Fruit fly (Drosophila melanogaster): ENCODE data around the gene CG31869.
A peak's percentile ranks its signal among the peaks of the same experiment; 100 is the strongest.

CG31869 gene

dm6 chr2L:10751879-10752620 lies 48.9 kb downstream of the CG31869 start (continued):
- TF ChIP-seq CG6254 (GFP tag; optimal IDR thresholded peaks at IDR 0.05) (peak; percentile 89), ap (GFP tag; IDR thresholded peaks at IDR 0.05) (peak; percentile 52; the same call in 1 of the 2 replicates), CrebB (tag; optimal IDR thresholded peaks at IDR 0.05) (peak; percentile 87), Ets65A (GFP tag) (peak; percentile 91), wek (GFP tag; optimal IDR thresholded peaks at IDR 0.05) (peak; percentile 92), HLH3B (GFP tag; IDR thresholded peaks at IDR 0.05) (peak; percentile 81), Mrtf (GFP tag; IDR thresholded peaks at IDR 0.05) (peak; percentile 79), jigr1 (GFP tag; IDR thresholded peaks at IDR 0.05) (no peak), MBD-R2 (GFP tag; IDR thresholded peaks at IDR 0.05) (peak; percentile 23; the same call in 1 of the 2 replicates), cato (GFP tag; optimal IDR thresholded peaks at IDR 0.05; ENCODE audit: borderline replicate concordance) (peak; percentile 83), Gsc (GFP tag; IDR thresholded peaks at IDR 0.05) (no peak), ewg (GFP tag; optimal IDR thresholded peaks at IDR 0.05) (peak; percentile 84), CG1792 (GFP tag; optimal IDR thresholded peaks at IDR 0.05) (peak; percentile 97), CG3847 (GFP tag; IDR thresholded peaks at IDR 0.05) (peak; percentile 42), zen2 (GFP tag; IDR thresholded peaks at IDR 0.05; ENCODE audit: partially characterized antibody) (no peak), CG11696 (GFP tag; IDR thresholded peaks at IDR 0.05) (peak; percentile 84), B-H2 (GFP tag; optimal IDR thresholded peaks at IDR 0.05) (peak; percentile 3), bab2 (GFP tag; optimal IDR thresholded peaks at IDR 0.05) (peak; percentile 98), CG7271 (tag; optimal IDR thresholded peaks at IDR 0.05) (peak; percentile 88), CG9609 (GFP tag; optimal IDR thresholded peaks at IDR 0.05) (peak; percentile 80), sim (GFP tag; IDR thresholded peaks at IDR 0.05) (peak; percentile 82), CG17568 (GFP tag; optimal IDR thresholded peaks at IDR 0.05) (peak; percentile 87), CG11247 (GFP tag; IDR thresholded peaks at IDR 0.05) (peak; percentile 83), ci (GFP tag; IDR thresholded peaks at IDR 0.05) (peak; percentile 93), twi (tag; optimal IDR thresholded peaks at IDR 0.05) (peak; percentile 95), CG9727 (GFP tag; optimal IDR thresholded peaks at IDR 0.05) (peak; percentile 96), Hmx (GFP tag; optimal IDR thresholded peaks at IDR 0.05) (no peak), Dfd (GFP tag; optimal IDR thresholded peaks at IDR 0.05) (no peak), Nf-YB (GFP tag; optimal IDR thresholded peaks at IDR 0.05) (peak; percentile 69), MESR4 (GFP tag; optimal IDR thresholded peaks at IDR 0.05) (peak; percentile 37), CG13775 (GFP tag; optimal IDR thresholded peaks at IDR 0.05) (peak; percentile 74), chm (GFP tag; IDR thresholded peaks at IDR 0.05) (peak; percentile 92; the same call in 1 of the 2 replicates), CG2129 (GFP tag; IDR thresholded peaks at IDR 0.05; ENCODE audit: partially characterized antibody) (no peak), D (optimal IDR thresholded peaks at IDR 0.05) (no peak), D (GFP tag; optimal IDR thresholded peaks at IDR 0.05) (peak; percentile 93), D19B (GFP tag; optimal IDR thresholded peaks at IDR 0.05) (no peak), D19A (tag; optimal IDR thresholded peaks at IDR 0.05) (peak; percentile 75), CG11560 (tag; IDR thresholded peaks at IDR 0.05) (no peak), odd (GFP tag; optimal IDR thresholded peaks at IDR 0.05) (peak; percentile 90), CG18764 (GFP tag; optimal IDR thresholded peaks at IDR 0.05) (peak; percentile 92), CG7372 (GFP tag; IDR thresholded peaks at IDR 0.05) (peak; percentile 28; the same call in 1 of the 2 replicates), sima (GFP tag; optimal IDR thresholded peaks at IDR 0.05) (peak; percentile 23), CG15479 (GFP tag; optimal IDR thresholded peaks at IDR 0.05) (peak; percentile 37), Rfx (GFP tag; IDR thresholded peaks at IDR 0.05) (peak; percentile 54; the same call in 1 of the 2 replicates), CG12769 (tag; optimal IDR thresholded peaks at IDR 0.05) (peak; percentile 87), nau (GFP tag; optimal IDR thresholded peaks at IDR 0.05) (peak; percentile 90), MTF-1 (GFP tag; optimal IDR thresholded peaks at IDR 0.05; ENCODE audit: borderline replicate concordance) (peak; percentile 92), CG1233 (GFP tag; optimal IDR thresholded peaks at IDR 0.05) (peak; percentile 94), jing (GFP tag; optimal IDR thresholded peaks at IDR 0.05) (peak; percentile 63)
